Worm (Caenorhabditis elegans) whole organism, early embryonic: ENCODE data around the gene C25G4.3.

Experiments used
- B0310.2 ChIP-seq: sonication (generic microtip); optimal IDR thresholded peaks from 2 replicates; lab custom pipeline; 2016; ENCODE audit warnings: mild to moderate bottlenecking, missing genetic modification characterization, missing compliant biosample characterization
- F13C5.2 ChIP-seq: sonication (generic microtip); optimal IDR thresholded peaks from 2 replicates; lab custom pipeline; 2017; ENCODE audit warnings: mild to moderate bottlenecking, missing genetic modification characterization, inconsistent platforms, missing compliant biosample characterization
- aly-1 ChIP-seq: sonication (generic microtip); optimal IDR thresholded peaks from 2 replicates; lab custom pipeline; 2016; ENCODE audit warnings: missing genetic modification characterization, missing compliant biosample characterization
- ama-1 ChIP-seq: fragments of 150-350 bp; optimal IDR thresholded peaks from 2 replicates; lab custom pipeline; 2014
- ceh-13 ChIP-seq: fragments of 200-800 bp; sonication (Bioruptor generic); optimal IDR thresholded peaks from 2 replicates; lab custom pipeline; 2018; ENCODE audit warnings: mild to moderate bottlenecking, missing genetic modification characterization, missing compliant biosample characterization
- ceh-36 ChIP-seq: sonication (generic microtip); optimal IDR thresholded peaks from 2 replicates; lab custom pipeline; 2016; ENCODE audit warnings: missing genetic modification characterization, inconsistent platforms, missing compliant biosample characterization
- ets-7 ChIP-seq: sonication (generic microtip); optimal IDR thresholded peaks from 2 replicates; lab custom pipeline; 2016; ENCODE audit warnings: missing genotype, missing genetic modification characterization, missing compliant biosample characterization
- flt-1 ChIP-seq: fragments of 200-800 bp; sonication (Bioruptor generic); IDR thresholded peaks from 2 replicates; pipeline ENCODE4 v1.3.6; 2022; ENCODE audit warnings: missing genetic modification characterization, missing compliant biosample characterization
- hmbx-1 ChIP-seq: sonication (generic microtip); optimal IDR thresholded peaks from 2 replicates; lab custom pipeline; 2016; ENCODE audit warnings: mild to moderate bottlenecking, missing genetic modification characterization, missing compliant biosample characterization
- hmg-4 ChIP-seq: fragments of 200-800 bp; sonication (Bioruptor generic); optimal IDR thresholded peaks from 2 replicates; lab custom pipeline; 2018; ENCODE audit warnings: mild to moderate bottlenecking, missing genetic modification characterization, missing compliant biosample characterization
- hnd-1 ChIP-seq: sonication (generic microtip); optimal IDR thresholded peaks from 2 replicates; lab custom pipeline; 2016; ENCODE audit warnings: missing genetic modification characterization, missing compliant biosample characterization
- pes-1 ChIP-seq: fragments of 200-800 bp; sonication (Bioruptor generic); IDR thresholded peaks from 2 replicates; pipeline ENCODE4 v1.3.6; 2022; ENCODE audit warnings: missing genetic modification reagents, missing genetic modification characterization, missing compliant biosample characterization
- scrt-1 ChIP-seq: fragments of 200-800 bp; sonication (Bioruptor generic); IDR thresholded peaks from 2 replicates; pipeline ENCODE4 v1.3.6; 2022; ENCODE audit warnings: missing genetic modification characterization, missing compliant biosample characterization
- sea-1 ChIP-seq: fragments of 200-800 bp; sonication (Bioruptor generic); conservative IDR thresholded peaks from 2 replicates; pipeline ENCODE4 v1.3.6; 2022; ENCODE audit warnings: missing genetic modification characterization, missing compliant biosample characterization
- tbx-11 ChIP-seq: fragments of 200-800 bp; sonication (Bioruptor generic); IDR thresholded peaks from 2 replicates; pipeline ENCODE4 v1.3.6; 2022; ENCODE audit warnings: missing genetic modification characterization, missing compliant biosample characterization
- tbx-37 ChIP-seq: fragments of 200-800 bp; sonication (Bioruptor generic); conservative IDR thresholded peaks from 2 replicates; pipeline ENCODE4 v1.3.6; 2022; ENCODE audit warnings: missing genetic modification reagents, missing genetic modification characterization, missing compliant biosample characterization
- tra-4 ChIP-seq: sonication (generic microtip); optimal IDR thresholded peaks from 2 replicates; lab custom pipeline; 2017; ENCODE audit warnings: missing genetic modification characterization, missing compliant biosample characterization

The C25G4.3 gene

DNA sequence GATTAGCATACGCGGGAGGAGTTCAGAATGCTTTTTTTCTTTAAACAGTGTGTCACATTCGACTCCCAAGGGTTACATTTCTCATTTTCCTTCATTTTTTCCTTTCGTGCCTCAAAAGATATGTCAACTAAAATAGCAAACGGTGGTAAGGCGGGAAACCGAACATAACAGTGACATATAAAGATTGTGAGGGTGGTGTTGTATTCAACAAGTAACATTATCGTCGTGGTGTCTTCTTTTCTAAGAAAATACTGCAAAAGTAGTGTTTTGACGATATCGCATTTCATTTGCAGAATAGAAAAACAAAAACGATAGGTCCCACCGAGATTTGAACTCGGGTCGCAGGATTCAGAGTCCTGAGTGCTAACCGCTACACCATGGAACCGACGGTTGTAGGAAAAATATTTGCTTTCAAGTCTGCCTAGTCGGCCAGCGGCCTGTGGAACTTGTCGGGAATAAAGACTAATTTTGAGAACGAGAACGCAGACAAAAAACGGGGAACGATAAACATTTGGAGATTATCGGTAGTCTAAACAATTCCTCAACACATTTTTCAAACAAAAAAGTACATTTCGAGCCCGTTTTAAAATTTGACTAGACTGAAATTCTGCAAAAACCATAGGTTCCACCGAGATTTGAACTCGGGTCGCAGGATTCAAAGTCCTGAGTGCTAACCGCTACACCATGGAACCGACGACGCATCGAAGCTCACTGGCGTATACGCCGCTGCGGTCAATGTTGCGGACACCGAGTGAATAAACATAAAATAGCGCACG is 28.9 kb downstream of the C25G4.3 start:
- TF ChIP-seq ceh-36 (tag; lab: Kevin White, UChicago) (peak; percentile 29), pes-1 (peak; percentile 58; the same call in 1 of the 2 replicates), ceh-13 (no peak), ama-1 (lab: Kevin White, UChicago) (no peak), hmg-4 (GFP tag; lab: Kevin White, UChicago) (peak; percentile 31), F13C5.2 (tag; lab: Kevin White, UChicago) (no peak), B0310.2 (no peak), tra-4 (tag; lab: Kevin White, UChicago) (no peak), sea-1 (GFP tag; lab: Robert Waterston, UW) (peak; percentile 60; the same call in 1 of the 2 replicates), ets-7 (tag; lab: Kevin White, UChicago) (no peak), scrt-1 (GFP tag; lab: Robert Waterston, UW) (0 out of 2 replicates have a peak, but pooled peaks have one; percentile 35), hnd-1 (no peak), hmbx-1 (tag; lab: Kevin White, UChicago) (no peak), flt-1 (GFP tag; lab: Robert Waterston, UW) (peak; percentile 46; the same call in 1 of the 2 replicates), tbx-37 (GFP tag; lab: Robert Waterston, UW) (peak; percentile 57), aly-1 (no peak), tbx-11 (0 out of 2 replicates have a peak, but pooled peaks have one; percentile 45)

ce11 chrIV:12414601-12415000 is 31.1 kb downstream of the C25G4.3 start:
- TF ChIP-seq scrt-1 (GFP tag; lab: Robert Waterston, UW) (no peak), tbx-37 (GFP tag; lab: Robert Waterston, UW) (no peak), B0310.2 (no peak), hnd-1 (no peak), ets-7 (tag; lab: Kevin White, UChicago) (no peak), tra-4 (tag; lab: Kevin White, UChicago) (no peak), tbx-11 (no peak), hmg-4 (GFP tag; lab: Kevin White, UChicago) (no peak), F13C5.2 (tag; lab: Kevin White, UChicago) (no peak), aly-1 (no peak), ceh-13 (no peak), ama-1 (lab: Kevin White, UChicago) (no peak), pes-1 (no peak), ceh-36 (tag; lab: Kevin White, UChicago) (no peak), flt-1 (GFP tag; lab: Robert Waterston, UW) (no peak), sea-1 (GFP tag; lab: Robert Waterston, UW) (no peak), hmbx-1 (tag; lab: Kevin White, UChicago) (no peak)

- TF ChIP-seq scrt-1 (GFP tag; lab: Robert Waterston, UW), result no peak
These were observed 35.5 kb downstream of the C25G4.3 start, which contains the start of gene acl-13 for ce11 chrIV:12410167-12410566. acl-13 (plus strand) TSS chrIV:12410467.

- TF ChIP-seq B0310.2, result no peak
- TF ChIP-seq F13C5.2 (tag; lab: Kevin White, UChicago), result no peak
- no peak for TF ChIP-seq pes-1
These were observed 37.1 kb downstream of the C25G4.3 start, which contains the start of gene dsb-1 for ce11 chrIV:12408625-12409024. dsb-1 (plus strand) TSS chrIV:12408925.

- TF ChIP-seq tbx-11 (no peak), hmg-4 (GFP tag; lab: Kevin White, UChicago) (peak; percentile 29), F13C5.2 (tag; lab: Kevin White, UChicago) (peak; percentile 52)
These were observed 41.5 kb downstream of the C25G4.3 start, which contains the start of gene gex-3 for ce11 chrIV:12404137-12404536. gex-3 (plus strand) TSS chrIV:12404431.

ce11 chrIV:12403440-12403839 is 42.2 kb downstream of the C25G4.3 start:
- TF ChIP-seq sea-1 (GFP tag; lab: Robert Waterston, UW), result no peak

DNA sequence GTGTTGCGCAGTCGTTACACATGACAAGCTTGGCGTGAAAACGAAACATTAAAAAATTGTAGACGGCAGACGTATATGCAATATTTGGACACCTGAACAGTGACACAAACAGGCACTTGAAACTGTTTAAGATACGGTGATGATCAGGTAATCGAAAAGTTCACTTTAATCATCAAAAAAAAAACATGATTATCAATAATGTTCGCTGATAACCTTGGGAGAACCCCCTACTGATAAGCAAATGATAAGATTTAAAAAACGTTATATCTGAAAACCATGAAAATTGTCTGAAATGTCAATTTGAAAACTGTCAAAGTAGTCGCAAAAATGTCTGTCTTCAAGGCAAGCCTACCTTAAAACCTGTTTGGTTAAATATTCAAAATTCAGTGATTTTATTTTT is 45.7 kb downstream of the C25G4.3 start:
- no peak for TF ChIP-seq aly-1
- no peak for TF ChIP-seq B0310.2
- TF ChIP-seq ceh-13, result no peak
- TF ChIP-seq hnd-1, result no peak
- TF ChIP-seq ama-1 (lab: Kevin White, UChicago), result no peak
- TF ChIP-seq ceh-36 (tag; lab: Kevin White, UChicago), result no peak
- TF ChIP-seq sea-1 (GFP tag; lab: Robert Waterston, UW), result no peak
- no peak for TF ChIP-seq hmg-4 (GFP tag; lab: Kevin White, UChicago)
- TF ChIP-seq pes-1, result no peak
- no peak for TF ChIP-seq tbx-37 (GFP tag; lab: Robert Waterston, UW)
- TF ChIP-seq ets-7 (tag; lab: Kevin White, UChicago), result no peak
- no peak for TF ChIP-seq flt-1 (GFP tag; lab: Robert Waterston, UW)
- TF ChIP-seq tbx-11, result no peak
- no peak for TF ChIP-seq hmbx-1 (tag; lab: Kevin White, UChicago)

- TF ChIP-seq ceh-13 (no peak), ama-1 (lab: Kevin White, UChicago) (no peak)
These were observed 47.2 kb downstream of the C25G4.3 start, which contains the start of gene acs-20 for ce11 chrIV:12398437-12398836. acs-20 (minus strand) TSS chrIV:12398706.
